Fruit fly (Drosophila melanogaster) whole organism, pupa: ENCODE results near the gene side.

Source experiments
- CG4496 ChIP-seq: fragments of 200-800 bp; sonication (Bioruptor generic); IDR thresholded peaks from 3 replicates; pipeline ENCODE4 v1.3.6; 2022; ENCODE audit warnings: missing biosample characterization, missing genetic modification characterization
- CG8159 ChIP-seq: fragments of 200-800 bp; sonication (Bioruptor generic); optimal IDR thresholded peaks from 3 replicates; lab custom pipeline; 2018; ENCODE audit warnings: missing biosample characterization, mild to moderate bottlenecking, missing genetic modification characterization, moderate library complexity
- CG8301 ChIP-seq: fragments of 200-800 bp; sonication (Bioruptor generic); optimal IDR thresholded peaks from 2 replicates; lab custom pipeline; 2018; ENCODE audit warnings: missing biosample characterization, mild to moderate bottlenecking, missing genetic modification characterization
- Pif1A ChIP-seq: fragments of 200-800 bp; sonication (Bioruptor generic); optimal IDR thresholded peaks from 3 replicates; lab custom pipeline; 2016; ENCODE audit warnings: missing biosample characterization, missing genetic modification characterization
- Pif1B ChIP-seq: fragments of 200-800 bp; sonication (Bioruptor generic); optimal IDR thresholded peaks from 3 replicates; lab custom pipeline; 2016; ENCODE audit warnings: missing biosample characterization, missing genetic modification characterization

- no peak for TF ChIP-seq Pif1B (GFP tag; lab: Kevin White, UChicago)
- no peak for TF ChIP-seq Pif1A
- no peak for TF ChIP-seq CG8159 (tag; lab: Kevin White, UChicago)
- no peak for TF ChIP-seq CG4496 (GFP tag; lab: Robert Waterston, UW)
- TF ChIP-seq CG8301 (tag; lab: Kevin White, UChicago), result no peak
Observed at dm6 chr3R:27408683-27409082, 28.6 kb downstream of the side start.
